Worm (Caenorhabditis elegans) whole organism, young adult: ENCODE measurements around the gene ric-8.

Experiments used
- B0035.1 ChIP-seq: sonication (generic microtip); optimal IDR thresholded peaks from 2 replicates; lab custom pipeline; 2016; ENCODE audit warnings: missing genetic modification characterization, mild to moderate bottlenecking, missing compliant biosample characterization, missing genotype, missing genetic modification reagents
- F33H1.4 ChIP-seq: fragments of 200-800 bp; sonication (Bioruptor generic); IDR thresholded peaks from 2 replicates; pipeline ENCODE4 v1.3.6; 2022; ENCODE audit warnings: missing genetic modification reagents, missing genetic modification characterization, missing compliant biosample characterization
- F49E8.2 ChIP-seq: sonication (generic microtip); optimal IDR thresholded peaks from 3 replicates; lab custom pipeline; 2017; ENCODE audit warnings: missing genetic modification characterization, mild to moderate bottlenecking, missing compliant biosample characterization, antibody characterized with exemption, moderate library complexity; ENCODE audit not compliant: insufficient read depth
- F52B5.7 ChIP-seq: sonication (generic microtip); optimal IDR thresholded peaks from 2 replicates; lab custom pipeline; 2016; ENCODE audit warnings: mild to moderate bottlenecking, missing genetic modification characterization, missing compliant biosample characterization
- atf-7 ChIP-seq: sonication (generic microtip); optimal IDR thresholded peaks from 2 replicates; lab custom pipeline; 2017; ENCODE audit warnings: mild to moderate bottlenecking, missing genetic modification characterization, missing compliant biosample characterization
- lag-1 ChIP-seq: fragments of 200-800 bp; sonication (Bioruptor generic); IDR thresholded peaks from 2 replicates; pipeline ENCODE4 v1.3.6; 2022; ENCODE audit warnings: missing genetic modification reagents, missing genetic modification characterization, missing compliant biosample characterization
- lin-40 ChIP-seq: sonication (generic microtip); optimal IDR thresholded peaks from 2 replicates; lab custom pipeline; 2016; ENCODE audit warnings: missing genetic modification characterization, mild to moderate bottlenecking, missing compliant biosample characterization, missing genotype, missing genetic modification reagents
- madf-3 ChIP-seq: fragments of 200-800 bp; sonication (Bioruptor generic); IDR thresholded peaks from 2 replicates; pipeline ENCODE4 v1.3.6; 2022; ENCODE audit warnings: missing genetic modification reagents, missing genetic modification characterization, missing compliant biosample characterization
- nfya-1 ChIP-seq: sonication (generic microtip); optimal IDR thresholded peaks from 2 replicates; lab custom pipeline; 2017; ENCODE audit warnings: antibody characterized with exemption, missing compliant biosample characterization, missing genetic modification characterization, borderline replicate concordance; ENCODE audit not compliant: insufficient read depth
- rec-8 ChIP-seq, 2 experiments: sonication (generic microtip); optimal IDR thresholded peaks; 2 replicates each; lab custom pipeline; 2016; ENCODE audit warnings: mild to moderate bottlenecking in 2 of 2, missing genetic modification characterization in 2 of 2, missing genetic modification reagents in 2 of 2, missing genotype in 2 of 2, missing biosample characterization in 1 of 2, missing compliant biosample characterization in 1 of 2, moderate library complexity in 1 of 2
- snpc-1.3 ChIP-seq: sonication (generic microtip); optimal IDR thresholded peaks from 2 replicates; lab custom pipeline; 2017; ENCODE audit warnings: missing genetic modification characterization, mild to moderate bottlenecking, missing compliant biosample characterization, antibody characterized with exemption, moderate library complexity, missing genotype, missing genetic modification reagents; ENCODE audit not compliant: insufficient read depth

DNA sequence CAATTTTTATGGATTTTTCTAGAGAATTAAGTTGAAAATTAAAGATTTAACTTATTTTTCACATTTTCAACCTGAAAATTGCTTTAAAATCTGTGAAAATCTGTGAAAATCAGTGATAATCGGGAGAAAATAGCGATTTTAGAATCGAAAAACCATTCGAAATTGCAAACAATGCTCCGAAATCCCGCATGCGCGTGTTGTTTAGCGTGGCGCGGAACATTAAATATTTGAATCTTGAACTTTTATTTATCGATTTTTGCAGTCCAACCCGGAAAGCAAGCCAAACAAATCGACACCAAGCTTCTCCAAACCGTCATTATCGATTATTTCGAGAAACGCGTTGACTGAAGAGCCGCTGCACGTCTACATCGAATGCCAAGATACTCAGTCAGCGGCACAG, 31.8 kb upstream of the ric-8 start:
- TF ChIP-seq F52B5.7 (tag; lab: Kevin White, UChicago) (no peak), F49E8.2 (no peak), atf-7 (tag; lab: Kevin White, UChicago) (no peak), F33H1.4 (no peak), lag-1 (no peak), lin-40 (tag; lab: Kevin White, UChicago) (no peak), snpc-1.3 (no peak), nfya-1 (no peak), madf-3 (no peak), B0035.1 (tag; lab: Kevin White, UChicago) (no peak), rec-8 (tag; optimal IDR thresholded peaks at IDR 0.05; lab: Kevin White, UChicago) (no peak)
